Fruit fly (Drosophila melanogaster) whole organism, embryonic: ENCODE measurements around the gene org-1.
A peak's percentile ranks its signal among the peaks of the same experiment; 100 is the strongest.

Source experiments
- Adf1 ChIP-seq: fragments of 200-800 bp; sonication (Bioruptor generic); IDR thresholded peaks from 2 replicates; pipeline ENCODE4 v1.3.6; 2022; ENCODE audit warnings: missing biosample characterization, missing genetic modification characterization
- C15 ChIP-seq: fragments of 200-800 bp; sonication (Bioruptor generic); IDR thresholded peaks from 3 replicates; pipeline ENCODE4 v1.3.6; 2022; ENCODE audit warnings: missing biosample characterization, missing genetic modification characterization
- CG10147 ChIP-seq: fragments of 200-800 bp; sonication (Bioruptor generic); optimal IDR thresholded peaks from 2 replicates; lab custom pipeline; 2019; ENCODE audit warnings: missing biosample characterization, mild to moderate bottlenecking, missing genetic modification characterization, moderate library complexity
- CG10267 ChIP-seq: fragments of 200-800 bp; sonication (Bioruptor generic); optimal IDR thresholded peaks from 2 replicates; lab custom pipeline; 2018; ENCODE audit warnings: missing biosample characterization, mild to moderate bottlenecking, missing genetic modification characterization, moderate library complexity
- CG11093 ChIP-seq: fragments of 200-800 bp; sonication (Bioruptor generic); IDR thresholded peaks from 3 replicates; pipeline ENCODE4 v1.3.6; 2022; ENCODE audit warnings: missing biosample characterization, missing genetic modification characterization
- CG12219 ChIP-seq: fragments of 200-800 bp; sonication (Bioruptor generic); optimal IDR thresholded peaks from 3 replicates; lab custom pipeline; 2018; ENCODE audit warnings: missing biosample characterization, mild to moderate bottlenecking, missing genetic modification characterization
- CG12659 ChIP-seq: fragments of 200-800 bp; sonication (Bioruptor generic); optimal IDR thresholded peaks from 3 replicates; lab custom pipeline; 2017; ENCODE audit warnings: mild to moderate bottlenecking, missing biosample characterization, missing genetic modification reagents, missing genetic modification characterization
- CG1603 ChIP-seq: fragments of 200-800 bp; sonication (Bioruptor generic); optimal IDR thresholded peaks from 2 replicates; lab custom pipeline; 2019; ENCODE audit warnings: missing biosample characterization, mild to moderate bottlenecking, missing genetic modification characterization, moderate library complexity
- CG17361 ChIP-seq: fragments of 200-800 bp; sonication (Bioruptor generic); IDR thresholded peaks from 3 replicates; pipeline ENCODE4 v1.3.6; 2022; ENCODE audit warnings: missing biosample characterization, missing genetic modification characterization
- CG17912 ChIP-seq: fragments of 200-800 bp; sonication (Bioruptor generic); optimal IDR thresholded peaks from 2 replicates; lab custom pipeline; 2018; ENCODE audit warnings: missing biosample characterization, mild to moderate bottlenecking, missing genetic modification characterization
- CG2875 ChIP-seq: fragments of 200-800 bp; sonication (Bioruptor generic); optimal IDR thresholded peaks from 2 replicates; lab custom pipeline; 2017; ENCODE audit warnings: missing biosample characterization, mild to moderate bottlenecking, missing genetic modification characterization, missing genetic modification reagents
- CG32772 ChIP-seq: fragments of 200-800 bp; sonication (Bioruptor generic); IDR thresholded peaks from 2 replicates; pipeline ENCODE4 v1.3.6; 2022; ENCODE audit warnings: missing biosample characterization, missing genetic modification characterization
- CG3838 ChIP-seq: fragments of 200-800 bp; sonication (Bioruptor generic); optimal IDR thresholded peaks from 3 replicates; lab custom pipeline; 2016; ENCODE audit warnings: missing biosample characterization, missing genetic modification characterization
- CG5180 ChIP-seq: fragments of 200-800 bp; sonication (Bioruptor generic); optimal IDR thresholded peaks from 3 replicates; lab custom pipeline; 2017; ENCODE audit warnings: missing biosample characterization, missing genetic modification characterization, mild to moderate bottlenecking, moderate library complexity, missing genetic modification reagents
- CG7963 ChIP-seq: fragments of 200-800 bp; sonication (Bioruptor generic); IDR thresholded peaks from 3 replicates; pipeline ENCODE4 v1.3.6; 2022; ENCODE audit warnings: missing biosample characterization, missing genetic modification characterization; ENCODE audit not compliant: partially characterized antibody
- CG8765 ChIP-seq: fragments of 200-800 bp; sonication (Bioruptor generic); IDR thresholded peaks from 2 replicates; pipeline ENCODE4 v1.3.6; 2022; ENCODE audit warnings: missing biosample characterization, missing genetic modification characterization
- CG9817 ChIP-seq: fragments of 200-800 bp; sonication (Bioruptor generic); optimal IDR thresholded peaks from 2 replicates; lab custom pipeline; 2018; ENCODE audit warnings: missing biosample characterization, mild to moderate bottlenecking, missing genetic modification characterization, moderate library complexity
- CHES-1-like ChIP-seq: fragments of 200-800 bp; sonication (Bioruptor generic); optimal IDR thresholded peaks from 2 replicates; lab custom pipeline; 2016; ENCODE audit warnings: missing biosample characterization, missing genetic modification characterization
- CTCF ChIP-seq: fragments of 200-800 bp; sonication (Bioruptor generic); optimal IDR thresholded peaks from 2 replicates; lab custom pipeline; 2017; ENCODE audit warnings: missing biosample characterization, mild to moderate bottlenecking, missing genetic modification characterization, moderate library complexity
- Dek ChIP-seq: fragments of 200-800 bp; sonication (Bioruptor generic); optimal IDR thresholded peaks from 3 replicates; lab custom pipeline; 2019; ENCODE audit warnings: missing biosample characterization, mild to moderate bottlenecking, missing genetic modification characterization, moderate library complexity
- Hmx ChIP-seq: fragments of 200-800 bp; sonication (Bioruptor generic); optimal IDR thresholded peaks from 2 replicates; lab custom pipeline; 2016; ENCODE audit warnings: missing biosample characterization, missing genetic modification characterization
- MESR4 ChIP-seq: fragments of 200-800 bp; sonication (Bioruptor generic); optimal IDR thresholded peaks from 2 replicates; lab custom pipeline; 2018; ENCODE audit warnings: missing biosample characterization, mild to moderate bottlenecking, missing genetic modification characterization, moderate library complexity
- Mad ChIP-seq: fragments of 200-800 bp; sonication (Bioruptor generic); optimal IDR thresholded peaks from 2 replicates; lab custom pipeline; 2016; ENCODE audit warnings: missing biosample characterization, missing genetic modification characterization
- Mes4 ChIP-seq: fragments of 200-800 bp; sonication (Bioruptor generic); optimal IDR thresholded peaks from 2 replicates; lab custom pipeline; 2016; ENCODE audit warnings: missing biosample characterization, missing genetic modification characterization
- NK7.1 ChIP-seq: fragments of 200-800 bp; sonication (Bioruptor generic); optimal IDR thresholded peaks from 3 replicates; lab custom pipeline; 2016; ENCODE audit warnings: missing biosample characterization, missing genetic modification characterization
- Sry-δ ChIP-seq: fragments of 200-800 bp; sonication (Bioruptor generic); optimal IDR thresholded peaks from 2 replicates; lab custom pipeline; 2016; ENCODE audit warnings: missing biosample characterization, missing genetic modification characterization
- Xrp1 ChIP-seq: fragments of 200-800 bp; sonication (Bioruptor generic); IDR thresholded peaks from 2 replicates; pipeline ENCODE4 v1.3.6; 2022; ENCODE audit warnings: missing biosample characterization, missing genetic modification characterization
- dmrt11E ChIP-seq: fragments of 200-800 bp; sonication (Bioruptor generic); optimal IDR thresholded peaks from 3 replicates; lab custom pipeline; 2018; ENCODE audit warnings: missing biosample characterization, mild to moderate bottlenecking, missing genetic modification characterization, moderate library complexity
- dysf ChIP-seq: fragments of 200-800 bp; sonication (Bioruptor generic); IDR thresholded peaks from 3 replicates; pipeline ENCODE4 v1.3.6; 2022; ENCODE audit warnings: missing biosample characterization, missing genetic modification characterization
- fd3F ChIP-seq: fragments of 200-800 bp; sonication (Bioruptor generic); optimal IDR thresholded peaks from 2 replicates; lab custom pipeline; 2018; ENCODE audit warnings: missing biosample characterization, mild to moderate bottlenecking, missing genetic modification characterization, moderate library complexity
- fd64A ChIP-seq: fragments of 200-800 bp; sonication (Bioruptor generic); optimal IDR thresholded peaks from 3 replicates; lab custom pipeline; 2018; ENCODE audit warnings: missing biosample characterization, mild to moderate bottlenecking, missing genetic modification characterization
- gem ChIP-seq: fragments of 200-800 bp; sonication (Bioruptor generic); optimal IDR thresholded peaks from 2 replicates; lab custom pipeline; 2019; ENCODE audit warnings: missing biosample characterization, mild to moderate bottlenecking, missing genetic modification characterization, moderate library complexity
- hbn ChIP-seq: fragments of 200-800 bp; sonication (Bioruptor generic); IDR thresholded peaks from 2 replicates; pipeline ENCODE4 v1.3.6; 2022; ENCODE audit warnings: missing biosample characterization, missing genetic modification characterization; ENCODE audit not compliant: partially characterized antibody
- knrl ChIP-seq: fragments of 200-800 bp; sonication (Bioruptor generic); IDR thresholded peaks from 3 replicates; pipeline ENCODE4 v1.3.6; 2022; ENCODE audit warnings: missing biosample characterization, missing genetic modification characterization; ENCODE audit not compliant: partially characterized antibody
- lilli ChIP-seq: fragments of 200-800 bp; sonication (Bioruptor generic); optimal IDR thresholded peaks from 3 replicates; lab custom pipeline; 2016; ENCODE audit warnings: missing biosample characterization, missing genetic modification characterization
- lov ChIP-seq, 2 experiments: fragments of 200-800 bp in 1 of 2; fragments of >200 bp in 1 of 2; sonication (Bioruptor generic) in 1 of 2; IDR thresholded peaks in 1 of 2; optimal IDR thresholded peaks in 1 of 2; 2 replicates in 1 of 2; 3 replicates in 1 of 2; pipeline versions ENCODE4 v1.3.6 to Lab custom; 2017 to 2022; ENCODE audit warnings: missing biosample characterization in 1 of 2, missing genetic modification characterization in 1 of 2
- maf-S ChIP-seq: fragments of 200-800 bp; sonication (Bioruptor generic); optimal IDR thresholded peaks from 2 replicates; lab custom pipeline; 2016; ENCODE audit warnings: missing biosample characterization, missing genetic modification characterization
- mld ChIP-seq: fragments of 200-800 bp; sonication (Bioruptor generic); IDR thresholded peaks from 3 replicates; pipeline ENCODE4 v1.3.6; 2022; ENCODE audit warnings: missing biosample characterization, missing genetic modification characterization; ENCODE audit not compliant: partially characterized antibody
- onecut ChIP-seq: fragments of 200-800 bp; sonication (Bioruptor generic); IDR thresholded peaks from 2 replicates; pipeline ENCODE4 v1.3.6; 2022; ENCODE audit warnings: missing biosample characterization, missing genetic modification characterization
- pita ChIP-seq: fragments of 200-800 bp; sonication (Bioruptor generic); optimal IDR thresholded peaks from 2 replicates; lab custom pipeline; 2017; ENCODE audit warnings: missing biosample characterization, mild to moderate bottlenecking, missing genetic modification characterization
- pnt ChIP-seq: fragments of 200-800 bp; sonication (Bioruptor generic); optimal IDR thresholded peaks from 3 replicates; lab custom pipeline; 2016; ENCODE audit warnings: missing biosample characterization, missing genetic modification characterization
- repo ChIP-seq: fragments of 200-800 bp; sonication (Bioruptor generic); optimal IDR thresholded peaks from 2 replicates; lab custom pipeline; 2016; ENCODE audit warnings: missing biosample characterization, missing genetic modification characterization
- row ChIP-seq: fragments of 200-800 bp; sonication (Bioruptor generic); IDR thresholded peaks from 3 replicates; pipeline ENCODE4 v1.3.6; 2022; ENCODE audit warnings: missing biosample characterization, missing genetic modification characterization
- run ChIP-seq: fragments of 200-800 bp; sonication (Bioruptor generic); optimal IDR thresholded peaks from 3 replicates; lab custom pipeline; 2018; ENCODE audit warnings: missing biosample characterization, mild to moderate bottlenecking, missing genetic modification characterization
- sna ChIP-seq: fragments of 200-800 bp; sonication (Bioruptor generic); IDR thresholded peaks from 2 replicates; pipeline ENCODE4 v1.3.6; 2022; ENCODE audit warnings: missing biosample characterization, missing genetic modification characterization; ENCODE audit not compliant: partially characterized antibody
- so ChIP-seq: fragments of 200-800 bp; sonication (Bioruptor generic); IDR thresholded peaks from 3 replicates; pipeline ENCODE4 v1.3.6; 2022; ENCODE audit warnings: missing biosample characterization, missing genetic modification characterization
- ssp ChIP-seq: fragments of 200-800 bp; sonication (Bioruptor generic); IDR thresholded peaks from 2 replicates; pipeline ENCODE4 v1.3.6; 2022; ENCODE audit warnings: missing biosample characterization, missing genetic modification characterization
- tx ChIP-seq: fragments of 200-800 bp; sonication (Bioruptor generic); optimal IDR thresholded peaks from 2 replicates; lab custom pipeline; 2016; ENCODE audit warnings: missing biosample characterization, missing genetic modification characterization
- unpg ChIP-seq: fragments of 200-800 bp; sonication (Bioruptor generic); optimal IDR thresholded peaks from 3 replicates; lab custom pipeline; 2018; ENCODE audit warnings: missing biosample characterization, mild to moderate bottlenecking, missing genetic modification characterization, moderate library complexity
- zfh2 ChIP-seq: fragments of 200-800 bp; sonication (Bioruptor generic); optimal IDR thresholded peaks from 2 replicates; lab custom pipeline; 2016; ENCODE audit warnings: missing biosample characterization, missing genetic modification characterization

Gene org-1

DNA sequence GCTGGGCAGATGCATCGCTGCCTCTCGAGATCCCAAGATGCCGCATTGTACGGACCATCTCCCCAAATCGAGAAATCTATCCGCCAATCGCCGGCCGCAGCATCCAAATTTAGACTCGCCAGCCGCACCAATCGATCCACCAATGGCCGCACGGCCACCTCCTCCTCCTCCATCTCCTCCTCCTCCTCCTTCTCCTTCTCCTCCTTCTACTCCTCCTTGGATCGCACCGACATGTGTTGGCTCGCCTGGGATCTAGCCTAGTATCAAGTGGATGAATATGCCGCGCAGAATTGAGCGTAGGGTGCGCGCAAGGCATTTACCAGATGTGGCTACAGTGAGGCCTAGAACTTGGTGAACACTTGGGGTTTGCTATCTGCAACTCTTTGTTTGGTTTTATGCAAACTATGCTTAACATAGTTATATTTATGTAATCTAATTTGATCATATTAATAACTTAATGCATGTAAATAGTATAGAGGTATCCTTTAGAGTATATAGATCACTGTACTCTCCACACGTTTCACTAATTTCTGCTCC is at the start of gene org-1 (continued):
- peak; percentile 92 for TF ChIP-seq CG2875
- TF ChIP-seq onecut (GFP tag; lab: Robert Waterston, UW): peak; percentile 93
- peak; percentile 95 for TF ChIP-seq C15 (GFP tag; lab: Robert Waterston, UW)
- peak; percentile 58 for TF ChIP-seq CTCF (GFP tag; lab: Kevin White, UChicago)
- TF ChIP-seq knrl (GFP tag; lab: Robert Waterston, UW): no peak
- TF ChIP-seq Sry-δ: peak; percentile 42
- TF ChIP-seq fd3F (GFP tag; lab: Kevin White, UChicago): peak; percentile 88
- peak; percentile 93 for TF ChIP-seq ssp (GFP tag; lab: Robert Waterston, UW)
- peak; percentile 88 for TF ChIP-seq lilli
- TF ChIP-seq unpg: peak; percentile 97
- no peak for TF ChIP-seq pita (GFP tag; lab: Kevin White, UChicago)
- TF ChIP-seq CG7963 (GFP tag; lab: Robert Waterston, UW): no peak
- no peak for TF ChIP-seq mld (GFP tag; lab: Robert Waterston, UW)
- TF ChIP-seq CG9817: peak; percentile 96
- peak; percentile 91 for TF ChIP-seq Dek (tag; lab: Kevin White, UChicago)
- TF ChIP-seq CG5180: peak; percentile 81
- peak; percentile 67 for TF ChIP-seq Mes4 (GFP tag; lab: Kevin White, UChicago)
- peak; percentile 99 for TF ChIP-seq row (GFP tag; lab: Robert Waterston, UW)
- no peak for TF ChIP-seq hbn (GFP tag; lab: Robert Waterston, UW)
- TF ChIP-seq run (tag; lab: Kevin White, UChicago): peak; percentile 83
- peak; percentile 98 for TF ChIP-seq CG11093
- TF ChIP-seq CG1603 (tag; lab: Kevin White, UChicago): peak; percentile 97
- peak; percentile 98 for TF ChIP-seq dmrt11E
- peak; percentile 95 for TF ChIP-seq CG12219 (GFP tag; lab: Kevin White, UChicago)
- TF ChIP-seq CG32772 (GFP tag; lab: Robert Waterston, UW): peak; percentile 98
- peak; percentile 98 for TF ChIP-seq dysf (GFP tag; lab: Robert Waterston, UW)
- TF ChIP-seq NK7.1 (GFP tag; lab: Kevin White, UChicago): peak; percentile 75
- TF ChIP-seq zfh2: peak; percentile 37
- TF ChIP-seq Xrp1 (GFP tag; lab: Robert Waterston, UW): peak; percentile 98
- peak; percentile 95 for TF ChIP-seq so (GFP tag; lab: Robert Waterston, UW)
- TF ChIP-seq gem (tag; lab: Kevin White, UChicago): peak; percentile 97
- TF ChIP-seq CG17912 (GFP tag; lab: Kevin White, UChicago): peak; percentile 76
- peak; percentile 51 for TF ChIP-seq Hmx (GFP tag; lab: Kevin White, UChicago)
- TF ChIP-seq lov (optimal IDR thresholded peaks at IDR 0.05; lab: Kevin White, UChicago): no peak
- peak; percentile 99 for TF ChIP-seq lov (GFP tag; IDR thresholded peaks at IDR 0.05; lab: Robert Waterston, UW)
- no peak for TF ChIP-seq sna (GFP tag; lab: Robert Waterston, UW)
- peak; percentile 92 for TF ChIP-seq fd64A
- TF ChIP-seq Mad (GFP tag; lab: Kevin White, UChicago): peak; percentile 79
- peak; percentile 62 for TF ChIP-seq repo (GFP tag; lab: Kevin White, UChicago)
- TF ChIP-seq CG10267 (tag; lab: Kevin White, UChicago): peak; percentile 90
- peak; percentile 96 for TF ChIP-seq CG8765
- TF ChIP-seq maf-S (GFP tag; lab: Kevin White, UChicago): peak; percentile 72
- peak; percentile 69 for TF ChIP-seq Adf1
- peak; percentile 93 for TF ChIP-seq CG17361
- peak; percentile 50 for TF ChIP-seq CG3838 (GFP tag; lab: Kevin White, UChicago)
- TF ChIP-seq CG12659 (GFP tag; lab: Kevin White, UChicago): peak; percentile 94
- TF ChIP-seq tx: peak; percentile 72
- TF ChIP-seq pnt (GFP tag; lab: Kevin White, UChicago): peak; percentile 92
- TF ChIP-seq CHES-1-like (GFP tag; lab: Kevin White, UChicago): peak; percentile 65
- peak; percentile 87 for TF ChIP-seq CG10147 (GFP tag; lab: Kevin White, UChicago)
- peak; percentile 31 for TF ChIP-seq MESR4
